Fruit fly (Drosophila melanogaster) whole organism, adult: ENCODE measurements around the gene CG7781.

ENCODE experiments used
- CG12768 ChIP-seq: fragments of 200-800 bp; sonication (Bioruptor generic); optimal IDR thresholded peaks from 2 replicates; lab custom pipeline; 2017; ENCODE audit warnings: missing biosample characterization, missing genetic modification characterization, mild to moderate bottlenecking, moderate library complexity, missing genetic modification reagents
- CG33017 ChIP-seq: fragments of 200-800 bp; sonication (Bioruptor generic); optimal IDR thresholded peaks from 2 replicates; lab custom pipeline; 2018; ENCODE audit warnings: missing biosample characterization, mild to moderate bottlenecking, missing genetic modification characterization, moderate library complexity
- CG5204 ChIP-seq: fragments of 200-800 bp; sonication (Bioruptor generic); optimal IDR thresholded peaks from 2 replicates; lab custom pipeline; 2016; ENCODE audit warnings: missing biosample characterization, missing genetic modification characterization
- Crg-1 ChIP-seq: fragments of 200-800 bp; sonication (Bioruptor generic); optimal IDR thresholded peaks from 2 replicates; lab custom pipeline; 2016; ENCODE audit warnings: missing biosample characterization, missing genetic modification characterization
- Mnt ChIP-seq: fragments of 200-800 bp; sonication (Bioruptor generic); optimal IDR thresholded peaks from 2 replicates; lab custom pipeline; 2016; ENCODE audit warnings: missing biosample characterization, mild to moderate bottlenecking, missing genetic modification characterization
- cic ChIP-seq: fragments of 200-800 bp; sonication (Bioruptor generic); optimal IDR thresholded peaks from 2 replicates; lab custom pipeline; 2017; ENCODE audit warnings: missing biosample characterization, mild to moderate bottlenecking, missing genetic modification characterization, moderate library complexity
- ovo ChIP-seq: fragments of 200-800 bp; sonication (Bioruptor generic); optimal IDR thresholded peaks from 2 replicates; lab custom pipeline; 2016; ENCODE audit warnings: missing biosample characterization, missing genetic modification characterization
- pad ChIP-seq: fragments of 200-800 bp; sonication (Bioruptor generic); optimal IDR thresholded peaks from 3 replicates; lab custom pipeline; 2017; ENCODE audit warnings: missing biosample characterization, missing genetic modification characterization, mild to moderate bottlenecking, moderate library complexity, missing genetic modification reagents

- TF ChIP-seq ovo (GFP tag; lab: Kevin White, UChicago) (no peak), CG33017 (tag; lab: Kevin White, UChicago) (no peak), cic (no peak), CG5204 (GFP tag; lab: Kevin White, UChicago) (no peak), Mnt (GFP tag; lab: Kevin White, UChicago) (no peak), pad (GFP tag; lab: Kevin White, UChicago) (no peak), CG12768 (GFP tag; lab: Kevin White, UChicago) (no peak), Crg-1 (GFP tag; lab: Kevin White, UChicago) (no peak)
Measured at dm6 chr2L:8299194-8299811, 25.9 kb downstream of the CG7781 start.
